Fruit fly (Drosophila melanogaster) whole organism, embryonic: Measurements from ENCODE around the gene Rack1.

Experiments
- Abd-B ChIP-seq: fragments of 200-800 bp; sonication (Bioruptor generic); optimal IDR thresholded peaks from 2 replicates; lab custom pipeline; 2018; ENCODE audit warnings: missing biosample characterization, mild to moderate bottlenecking, missing genetic modification characterization, moderate library complexity
- Aef1 ChIP-seq: fragments of 200-800 bp; sonication (Bioruptor generic); IDR thresholded peaks from 3 replicates; pipeline ENCODE4 v1.3.6; 2022; ENCODE audit warnings: missing biosample characterization, missing genetic modification characterization
- Bdp1 ChIP-seq: fragments of 200-800 bp; sonication (Bioruptor generic); optimal IDR thresholded peaks from 3 replicates; lab custom pipeline; 2016; ENCODE audit warnings: missing biosample characterization, missing genetic modification characterization
- CG10321 ChIP-seq: fragments of 200-800 bp; sonication (Bioruptor generic); IDR thresholded peaks from 2 replicates; pipeline ENCODE4 v1.3.6; 2022; ENCODE audit warnings: missing biosample characterization, missing genetic modification characterization
- CG10462 ChIP-seq: fragments of 200-800 bp; sonication (Bioruptor generic); optimal IDR thresholded peaks from 2 replicates; lab custom pipeline; 2016; ENCODE audit warnings: missing biosample characterization, missing genetic modification characterization
- CG10565 ChIP-seq: fragments of 200-800 bp; sonication (Bioruptor generic); optimal IDR thresholded peaks from 3 replicates; lab custom pipeline; 2016; ENCODE audit warnings: missing biosample characterization, mild to moderate bottlenecking, missing genetic modification characterization
- CG10959 ChIP-seq: fragments of 200-800 bp; sonication (Bioruptor generic); IDR thresholded peaks from 2 replicates; pipeline ENCODE4 v1.3.6; 2022; ENCODE audit warnings: missing biosample characterization, missing genetic modification characterization
- CG12769 ChIP-seq: fragments of 200-800 bp; sonication (Bioruptor generic); optimal IDR thresholded peaks from 2 replicates; lab custom pipeline; 2019; ENCODE audit warnings: missing biosample characterization, mild to moderate bottlenecking, missing genetic modification characterization, moderate library complexity
- CG15601 ChIP-seq: fragments of 200-800 bp; sonication (Bioruptor generic); optimal IDR thresholded peaks from 3 replicates; lab custom pipeline; 2019; ENCODE audit warnings: missing biosample characterization, mild to moderate bottlenecking, missing genetic modification characterization, moderate library complexity
- CG16813 ChIP-seq: fragments of 200-800 bp; sonication (Bioruptor generic); IDR thresholded peaks from 3 replicates; pipeline ENCODE4 v1.3.6; 2022; ENCODE audit warnings: missing biosample characterization, missing genetic modification characterization; ENCODE audit not compliant: partially characterized antibody
- CG2120 ChIP-seq: fragments of 200-800 bp; sonication (Bioruptor generic); optimal IDR thresholded peaks from 3 replicates; lab custom pipeline; 2016; ENCODE audit warnings: missing biosample characterization, missing genetic modification characterization
- CG2875 ChIP-seq: fragments of 200-800 bp; sonication (Bioruptor generic); optimal IDR thresholded peaks from 2 replicates; lab custom pipeline; 2017; ENCODE audit warnings: missing biosample characterization, mild to moderate bottlenecking, missing genetic modification characterization, missing genetic modification reagents
- CG34224 ChIP-seq: fragments of 200-800 bp; sonication (Bioruptor generic); IDR thresholded peaks from 3 replicates; pipeline ENCODE4 v1.3.6; 2022; ENCODE audit warnings: missing biosample characterization, missing genetic modification characterization; ENCODE audit not compliant: partially characterized antibody
- CG6254 ChIP-seq: fragments of 200-800 bp; sonication (Bioruptor generic); optimal IDR thresholded peaks from 3 replicates; lab custom pipeline; 2017; ENCODE audit warnings: mild to moderate bottlenecking, missing biosample characterization, missing genetic modification reagents, missing genetic modification characterization
- CG9609 ChIP-seq: fragments of 200-800 bp; sonication (Bioruptor generic); optimal IDR thresholded peaks from 3 replicates; lab custom pipeline; 2016; ENCODE audit warnings: missing biosample characterization, missing genetic modification characterization
- CTCF ChIP-seq: fragments of 200-800 bp; sonication (Bioruptor generic); optimal IDR thresholded peaks from 2 replicates; lab custom pipeline; 2017; ENCODE audit warnings: missing biosample characterization, mild to moderate bottlenecking, missing genetic modification characterization, moderate library complexity
- Eip74EF ChIP-seq, 2 experiments: fragments of 200-800 bp in 1 of 2; fragments of >200 bp in 1 of 2; sonication (Bioruptor generic) in 1 of 2; optimal IDR thresholded peaks; 2 replicates each; lab custom pipeline; 2017 to 2019; ENCODE audit warnings: missing biosample characterization in 2 of 2, missing genetic modification characterization in 2 of 2, mild to moderate bottlenecking in 1 of 2, moderate library complexity in 1 of 2
- Kr ChIP-seq: fragments of 200-800 bp; sonication (Bioruptor generic); optimal IDR thresholded peaks from 2 replicates; lab custom pipeline; 2017; ENCODE audit warnings: missing biosample characterization, mild to moderate bottlenecking, missing genetic modification characterization
- NC2β ChIP-seq: fragments of 200-800 bp; sonication (Bioruptor generic); optimal IDR thresholded peaks from 2 replicates; lab custom pipeline; 2016; ENCODE audit warnings: missing biosample characterization, missing genetic modification characterization
- NFAT ChIP-seq: fragments of 200-800 bp; sonication (Bioruptor generic); IDR thresholded peaks from 2 replicates; pipeline ENCODE4 v1.3.6; 2022; ENCODE audit warnings: missing biosample characterization, missing genetic modification characterization
- Opbp ChIP-seq: fragments of 200-800 bp; sonication (Bioruptor generic); IDR thresholded peaks from 3 replicates; pipeline ENCODE4 v1.3.6; 2022; ENCODE audit warnings: missing biosample characterization, missing genetic modification characterization; ENCODE audit not compliant: partially characterized antibody
- Ravus ChIP-seq: fragments of 200-800 bp; sonication (Bioruptor generic); IDR thresholded peaks from 2 replicates; pipeline ENCODE4 v1.3.6; 2022; ENCODE audit warnings: missing biosample characterization, missing genetic modification characterization
- Sin3A ChIP-seq: fragments of >200 bp; optimal IDR thresholded peaks from 2 replicates; lab custom pipeline; 2018
- Trl ChIP-seq, 3 experiments: fragments of >200 bp in 2 of 3; fragments of 200-800 bp in 1 of 3; sonication (Bioruptor generic) in 1 of 3; optimal IDR thresholded peaks; 2 replicates in 1 of 3; 3 replicates in 2 of 3; lab custom pipeline; 2016 to 2017; ENCODE audit warnings: missing biosample characterization in 1 of 3, missing genetic modification characterization in 1 of 3
- Xbp1 ChIP-seq: fragments of 200-800 bp; sonication (Bioruptor generic); optimal IDR thresholded peaks from 3 replicates; lab custom pipeline; 2016; ENCODE audit warnings: missing biosample characterization, mild to moderate bottlenecking, missing genetic modification characterization
- ato ChIP-seq: fragments of 200-800 bp; sonication (Bioruptor generic); IDR thresholded peaks from 2 replicates; pipeline ENCODE4 v1.3.6; 2022; ENCODE audit warnings: missing biosample characterization, missing genetic modification characterization; ENCODE audit not compliant: partially characterized antibody
- bcd ChIP-seq: fragments of 200-800 bp; sonication (Bioruptor generic); optimal IDR thresholded peaks from 2 replicates; lab custom pipeline; 2017; ENCODE audit warnings: missing biosample characterization, mild to moderate bottlenecking, missing genetic modification characterization
- cg ChIP-seq: fragments of 200-800 bp; sonication (Bioruptor generic); optimal IDR thresholded peaks from 3 replicates; lab custom pipeline; 2019; ENCODE audit warnings: missing biosample characterization, mild to moderate bottlenecking, missing genetic modification characterization, moderate library complexity
- crp ChIP-seq, 2 experiments: fragments of 200-800 bp; sonication (Bioruptor generic); optimal IDR thresholded peaks; 2 replicates in 1 of 2; 3 replicates in 1 of 2; lab custom pipeline; 2017; ENCODE audit warnings: missing biosample characterization in 2 of 2, missing genetic modification characterization in 2 of 2, mild to moderate bottlenecking in 1 of 2, moderate library complexity in 1 of 2
- dpn ChIP-seq, 2 experiments: fragments of 200-800 bp; sonication (Bioruptor generic); optimal IDR thresholded peaks; 3 replicates each; lab custom pipeline; 2016; ENCODE audit warnings: missing biosample characterization in 2 of 2, missing genetic modification characterization in 2 of 2
- exex ChIP-seq: fragments of 200-800 bp; sonication (Bioruptor generic); optimal IDR thresholded peaks from 4 replicates; lab custom pipeline; 2018; ENCODE audit warnings: missing biosample characterization, mild to moderate bottlenecking, missing genetic modification characterization, moderate library complexity
- fd102C ChIP-seq: fragments of 200-800 bp; sonication (Bioruptor generic); optimal IDR thresholded peaks from 2 replicates; lab custom pipeline; 2018; ENCODE audit warnings: missing biosample characterization, mild to moderate bottlenecking, missing genetic modification characterization, moderate library complexity
- grau ChIP-seq: fragments of 200-800 bp; optimal IDR thresholded peaks from 3 replicates; lab custom pipeline; 2019; ENCODE audit warnings: missing biosample characterization, mild to moderate bottlenecking, missing genetic modification characterization, moderate library complexity
- ind ChIP-seq: fragments of 200-800 bp; sonication (Bioruptor generic); optimal IDR thresholded peaks from 3 replicates; lab custom pipeline; 2016; ENCODE audit warnings: missing biosample characterization, missing genetic modification characterization
- klu ChIP-seq: fragments of 200-800 bp; sonication (Bioruptor generic); IDR thresholded peaks from 2 replicates; pipeline ENCODE4 v1.3.6; 2022; ENCODE audit warnings: missing biosample characterization, missing genetic modification characterization
- mam ChIP-seq: fragments of 200-800 bp; sonication (Bioruptor generic); optimal IDR thresholded peaks from 3 replicates; lab custom pipeline; 2016; ENCODE audit warnings: missing biosample characterization, missing genetic modification characterization
- nerfin-1 ChIP-seq: fragments of 200-800 bp; sonication (Bioruptor generic); optimal IDR thresholded peaks from 3 replicates; lab custom pipeline; 2019; ENCODE audit warnings: missing biosample characterization, mild to moderate bottlenecking, missing genetic modification characterization, moderate library complexity
- psq ChIP-seq: fragments of 200-800 bp; sonication (Bioruptor generic); optimal IDR thresholded peaks from 2 replicates; lab custom pipeline; 2017; ENCODE audit warnings: missing biosample characterization, missing genetic modification characterization
- pzg ChIP-seq: fragments of 200-800 bp; sonication (Bioruptor generic); optimal IDR thresholded peaks from 3 replicates; lab custom pipeline; 2018; ENCODE audit warnings: missing biosample characterization, mild to moderate bottlenecking, missing genetic modification characterization, moderate library complexity
- sug ChIP-seq: fragments of 200-800 bp; optimal IDR thresholded peaks from 2 replicates; lab custom pipeline; 2019; ENCODE audit warnings: missing biosample characterization, mild to moderate bottlenecking, missing genetic modification characterization, moderate library complexity
- vvl ChIP-seq: fragments of 200-800 bp; sonication (Bioruptor generic); IDR thresholded peaks from 2 replicates; pipeline ENCODE4 v1.3.6; 2022; ENCODE audit warnings: missing biosample characterization, missing genetic modification characterization
- zen ChIP-seq: fragments of 200-800 bp; sonication (Bioruptor generic); optimal IDR thresholded peaks from 3 replicates; lab custom pipeline; 2018; ENCODE audit warnings: missing biosample characterization, mild to moderate bottlenecking, missing genetic modification characterization, moderate library complexity
- zfh1 ChIP-seq: fragments of 200-800 bp; sonication (Bioruptor generic); IDR thresholded peaks from 3 replicates; pipeline ENCODE4 v1.3.6; 2022; ENCODE audit warnings: missing biosample characterization, missing genetic modification characterization

Gene Rack1

dm6 chr2L:7828231-7828630, 1.1 kb upstream of the Rack1 start (continued):
- TF ChIP-seq CG2875 (GFP tag; lab: Kevin White, UChicago) (no peak), mam (GFP tag; lab: Kevin White, UChicago) (no peak), ind (no peak), Kr (GFP tag; lab: Kevin White, UChicago) (no peak), CG2120 (no peak), Bdp1 (GFP tag; lab: Kevin White, UChicago) (no peak), dpn (GFP tag; optimal IDR thresholded peaks at IDR 0.05; lab: Kevin White, UChicago) (no peak), bcd (GFP tag; lab: Kevin White, UChicago) (peak; percentile 33), klu (GFP tag; lab: Robert Waterston, UW) (0 out of 2 replicates have a peak, but pooled peaks have one; percentile 12), exex (tag; lab: Kevin White, UChicago) (peak; percentile 26), CG12769 (tag; lab: Kevin White, UChicago) (peak; percentile 32), Eip74EF (GFP tag; optimal IDR thresholded peaks at IDR 0.05; lab: Kevin White, UChicago) (no peak), Ravus (no peak), CG10321 (GFP tag; lab: Robert Waterston, UW) (peak; percentile 100), nerfin-1 (tag; lab: Kevin White, UChicago) (peak; percentile 100), pzg (GFP tag; lab: Kevin White, UChicago) (peak; percentile 28), CG16813 (peak; percentile 56; the same call in 1 of the 3 replicates), CG10565 (no peak), zfh1 (peak; percentile 47; the same call in 1 of the 3 replicates), crp (GFP tag; optimal IDR thresholded peaks at IDR 0.05; lab: Kevin White, UChicago) (no peak), vvl (GFP tag; lab: Robert Waterston, UW) (peak; percentile 35; the same call in 1 of the 2 replicates), CG10462 (GFP tag; lab: Kevin White, UChicago) (no peak), Sin3A (no peak), CG6254 (GFP tag; lab: Kevin White, UChicago) (no peak), zen (tag; lab: Kevin White, UChicago) (peak; percentile 56), Xbp1 (GFP tag; lab: Kevin White, UChicago) (peak; percentile 13), CG15601 (tag; lab: Kevin White, UChicago) (no peak), Opbp (GFP tag; lab: Robert Waterston, UW) (peak; percentile 80), NFAT (GFP tag; lab: Robert Waterston, UW) (peak; percentile 62; the same call in 1 of the 2 replicates), CG10959 (GFP tag; lab: Robert Waterston, UW) (no peak), psq (no peak), Trl (optimal IDR thresholded peaks at IDR 0.05; lab: Kevin White, UChicago) (peak in 1 of 2 experiments; percentile 72), Trl (GFP tag; optimal IDR thresholded peaks at IDR 0.05; lab: Kevin White, UChicago) (no peak), cg (peak; percentile 48), CTCF (GFP tag; lab: Kevin White, UChicago) (no peak), Aef1 (GFP tag; lab: Robert Waterston, UW) (peak; percentile 15; the same call in 1 of the 3 replicates), fd102C (GFP tag; lab: Kevin White, UChicago) (no peak), grau (tag; lab: Kevin White, UChicago) (peak; percentile 6), ato (GFP tag; lab: Robert Waterston, UW) (0 out of 2 replicates have a peak, but pooled peaks have one; percentile 43), CG34224 (GFP tag; lab: Robert Waterston, UW) (0 out of 3 replicates have a peak, but pooled peaks have one; percentile 35), Abd-B (GFP tag; lab: Kevin White, UChicago) (peak; percentile 5), NC2β (GFP tag; lab: Kevin White, UChicago) (no peak), CG9609 (GFP tag; lab: Kevin White, UChicago) (no peak), sug (tag; lab: Kevin White, UChicago) (peak; percentile 48)
- TF ChIP-seq, all 482 proteins: peak for 162
